Worm (Caenorhabditis elegans): Measurements from ENCODE around the gene W04G3.5.

DNA sequence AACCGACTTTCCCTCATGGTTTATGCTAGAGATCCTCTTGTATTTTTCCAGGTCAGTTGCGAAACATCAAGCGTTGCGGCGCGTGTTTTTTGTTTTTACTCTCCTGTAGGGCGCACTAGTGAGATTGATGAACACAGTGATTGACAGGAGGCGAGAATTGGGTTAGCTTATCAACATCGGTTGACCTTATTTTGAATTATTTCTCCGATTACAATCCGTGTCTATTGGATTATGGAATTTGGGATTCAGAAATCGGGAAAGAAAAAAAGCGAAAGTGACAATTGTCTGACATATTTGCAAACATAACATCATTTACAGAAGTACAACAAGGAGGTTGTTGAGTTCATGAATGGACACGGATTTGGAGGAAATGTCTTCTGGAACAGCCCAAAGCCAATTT lies 12.5 kb upstream of the W04G3.5 start:
- TF ChIP-seq gmeb-1 (tag; optimal IDR thresholded peaks at IDR 0.05): no peak
- no peak for TF ChIP-seq ceh-82 (tag; optimal IDR thresholded peaks at IDR 0.05)
- TF ChIP-seq ztf-11 (tag; optimal IDR thresholded peaks at IDR 0.05): no peak
- no peak for TF ChIP-seq nhr-11 (tag; optimal IDR thresholded peaks at IDR 0.05)
- no peak for TF ChIP-seq zag-1 (tag; optimal IDR thresholded peaks at IDR 0.05)
- TF ChIP-seq ZK546.5 (tag; optimal IDR thresholded peaks at IDR 0.05): no peak
- TF ChIP-seq unc-39 (tag; optimal IDR thresholded peaks at IDR 0.05): no peak
- no peak for TF ChIP-seq nhr-237 (tag; optimal IDR thresholded peaks at IDR 0.05)
